Worm (Caenorhabditis elegans) whole organism, midembryonic: ENCODE measurements around the gene mlt-9.

Experiments
- ref-1 ChIP-seq: fragments of 200-800 bp; sonication (Bioruptor generic); conservative IDR thresholded peaks from 2 replicates; pipeline ENCODE4 v1.3.6; 2022; ENCODE audit warnings: missing genetic modification reagents, missing genetic modification characterization, missing compliant biosample characterization
- ztf-23 ChIP-seq: fragments of 200-800 bp; sonication (Bioruptor generic); IDR thresholded peaks from 2 replicates; pipeline ENCODE4 v1.3.6; 2022; ENCODE audit warnings: missing genetic modification reagents, missing genetic modification characterization, missing compliant biosample characterization
- ztf-29 ChIP-seq: fragments of 200-800 bp; sonication (Bioruptor generic); IDR thresholded peaks from 2 replicates; pipeline ENCODE4 v1.3.6; 2022; ENCODE audit warnings: missing genetic modification reagents, missing genetic modification characterization, missing compliant biosample characterization

DNA sequence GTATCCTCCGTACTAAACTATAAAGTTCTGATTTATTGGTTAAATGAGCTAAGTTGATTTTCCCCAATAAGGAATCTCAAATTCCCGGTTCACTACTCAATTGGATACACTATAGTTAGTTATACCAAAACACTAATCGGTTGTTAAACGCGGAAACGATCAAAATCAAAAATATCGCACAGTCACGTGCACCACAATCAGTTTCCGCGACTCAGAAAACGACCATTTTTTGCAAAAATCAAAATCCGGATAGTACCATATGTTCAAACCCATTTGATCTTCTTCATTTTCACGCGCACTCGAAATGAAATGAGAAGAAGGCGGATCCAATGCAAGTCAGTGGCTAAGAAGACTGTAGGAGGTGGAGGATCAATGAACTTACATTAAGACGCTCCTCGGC is 26.1 kb downstream of the mlt-9 start:
- TF ChIP-seq ztf-23 (GFP tag; lab: Robert Waterston, UW) (no peak), ref-1 (GFP tag; lab: Robert Waterston, UW) (no peak), ztf-29 (GFP tag; lab: Robert Waterston, UW) (no peak)
